Worm (Caenorhabditis elegans): ENCODE measurements around the gene ZK105.8.

DNA sequence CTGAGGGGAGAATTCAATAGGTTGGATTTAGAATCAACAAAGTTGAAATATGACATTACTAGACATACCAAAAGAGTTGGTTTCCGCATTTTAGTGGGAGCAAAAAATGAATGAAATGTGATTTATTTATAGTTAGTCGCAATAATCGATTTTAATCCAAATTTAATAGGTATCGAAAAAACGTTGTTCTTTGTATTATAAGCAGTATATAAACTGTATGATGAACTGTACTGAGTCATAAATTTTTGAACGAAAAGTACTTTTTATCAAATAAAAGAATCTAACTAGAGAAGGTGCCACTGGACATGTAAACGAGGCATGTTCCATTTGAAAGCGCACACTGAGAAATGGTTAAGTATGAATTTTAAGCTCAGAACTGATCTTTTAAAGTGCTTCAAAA, 34.4 kb upstream of the ZK105.8 start, which contains the start of gene C12D5.9:
- no peak for TF ChIP-seq lin-15B (tag; optimal IDR thresholded peaks at IDR 0.05)
- no peak for TF ChIP-seq rnt-1 (tag; optimal IDR thresholded peaks at IDR 0.05)
- no peak for TF ChIP-seq nhr-90 (tag; optimal IDR thresholded peaks at IDR 0.05; ENCODE audit: poor library complexity)
- no peak for TF ChIP-seq mdl-1 (tag; optimal IDR thresholded peaks at IDR 0.05)
- no peak for TF ChIP-seq skn-1 (tag; optimal IDR thresholded peaks at IDR 0.05)
- no peak for TF ChIP-seq egl-27 (tag; optimal IDR thresholded peaks at IDR 0.05)
- no peak for TF ChIP-seq aly-2 (tag; optimal IDR thresholded peaks at IDR 0.05)
- TF ChIP-seq ceh-82 (tag; optimal IDR thresholded peaks at IDR 0.05) = no peak
- no peak for TF ChIP-seq lin-13 (GFP tag; optimal IDR thresholded peaks at IDR 0.05)
- TF ChIP-seq nhr-28 (tag; optimal IDR thresholded peaks at IDR 0.05) = no peak
- TF ChIP-seq nhr-11 (tag; optimal IDR thresholded peaks at IDR 0.05) = no peak
- no peak for TF ChIP-seq lin-14 (GFP tag; optimal IDR thresholded peaks at IDR 0.05)
- TF ChIP-seq nhr-237 (tag; optimal IDR thresholded peaks at IDR 0.05) = no peak
- TF ChIP-seq dpl-1 (GFP tag; optimal IDR thresholded peaks at IDR 0.05) = no peak

Data from whole organism, L1 larva.